Fruit fly (Drosophila melanogaster) whole organism, embryonic: Measurements from ENCODE around the gene Noc3.
A peak's percentile ranks its signal among the peaks of the same experiment; 100 is the strongest.

Source experiments
- Adf1 ChIP-seq: fragments of 200-800 bp; sonication (Bioruptor generic); IDR thresholded peaks from 2 replicates; pipeline ENCODE4 v1.3.6; 2022; ENCODE audit warnings: missing biosample characterization, missing genetic modification characterization
- Blimp-1 ChIP-seq: fragments of 200-800 bp; sonication (Bioruptor generic); optimal IDR thresholded peaks from 3 replicates; lab custom pipeline; 2018; ENCODE audit warnings: missing biosample characterization, missing genetic modification characterization, mild to moderate bottlenecking, moderate library complexity, missing genetic modification reagents
- CG12299 ChIP-seq: fragments of 200-800 bp; sonication (Bioruptor generic); optimal IDR thresholded peaks from 2 replicates; lab custom pipeline; 2018; ENCODE audit warnings: missing biosample characterization, mild to moderate bottlenecking, missing genetic modification characterization
- CG15269 ChIP-seq: fragments of 200-800 bp; sonication (Bioruptor generic); optimal IDR thresholded peaks from 2 replicates; lab custom pipeline; 2018; ENCODE audit warnings: missing biosample characterization, mild to moderate bottlenecking, missing genetic modification characterization, moderate library complexity
- CG15696 ChIP-seq: fragments of 200-800 bp; sonication (Bioruptor generic); optimal IDR thresholded peaks from 2 replicates; lab custom pipeline; 2019; ENCODE audit warnings: missing biosample characterization, mild to moderate bottlenecking, missing genetic modification characterization, moderate library complexity
- CG17802 ChIP-seq: fragments of 200-800 bp; sonication (Bioruptor generic); optimal IDR thresholded peaks from 2 replicates; lab custom pipeline; 2018; ENCODE audit warnings: missing biosample characterization, mild to moderate bottlenecking, missing genetic modification characterization, moderate library complexity
- CG18599 ChIP-seq: fragments of 200-800 bp; sonication (Bioruptor generic); optimal IDR thresholded peaks from 3 replicates; lab custom pipeline; 2017; ENCODE audit warnings: missing biosample characterization, missing genetic modification characterization, mild to moderate bottlenecking, moderate library complexity, missing genetic modification reagents
- CG31224 ChIP-seq: fragments of 200-800 bp; sonication (Bioruptor generic); IDR thresholded peaks from 2 replicates; pipeline ENCODE4 v1.3.6; 2022; ENCODE audit warnings: missing biosample characterization, missing genetic modification characterization
- CG4360 ChIP-seq: fragments of 200-800 bp; sonication (Bioruptor generic); IDR thresholded peaks from 2 replicates; pipeline ENCODE4 v1.3.6; 2022; ENCODE audit warnings: missing biosample characterization, missing genetic modification characterization
- CG6689 ChIP-seq: fragments of 200-800 bp; sonication (Bioruptor generic); IDR thresholded peaks from 2 replicates; pipeline ENCODE4 v1.3.6; 2022; ENCODE audit warnings: missing biosample characterization, missing genetic modification characterization
- CG6791 ChIP-seq: fragments of 200-800 bp; sonication (Bioruptor generic); IDR thresholded peaks from 3 replicates; pipeline ENCODE4 v1.3.6; 2022; ENCODE audit warnings: missing biosample characterization, missing genetic modification characterization; ENCODE audit not compliant: partially characterized antibody
- CG7357 ChIP-seq: fragments of 200-800 bp; sonication (Bioruptor generic); IDR thresholded peaks from 3 replicates; pipeline ENCODE4 v1.3.6; 2022; ENCODE audit warnings: missing biosample characterization, missing genetic modification characterization
- CG7745 ChIP-seq: fragments of 200-800 bp; sonication (Bioruptor generic); optimal IDR thresholded peaks from 2 replicates; lab custom pipeline; 2018; ENCODE audit warnings: missing biosample characterization, mild to moderate bottlenecking, missing genetic modification characterization, moderate library complexity
- CG7786 ChIP-seq: fragments of 200-800 bp; sonication (Bioruptor generic); optimal IDR thresholded peaks from 2 replicates; lab custom pipeline; 2016; ENCODE audit warnings: missing biosample characterization, missing genetic modification characterization
- CG9215 ChIP-seq: fragments of 200-800 bp; sonication (Bioruptor generic); IDR thresholded peaks from 2 replicates; pipeline ENCODE4 v1.3.6; 2022; ENCODE audit warnings: missing biosample characterization, missing genetic modification characterization
- CG9797 ChIP-seq: fragments of 200-800 bp; sonication (Bioruptor generic); optimal IDR thresholded peaks from 3 replicates; lab custom pipeline; 2018; ENCODE audit warnings: missing biosample characterization, mild to moderate bottlenecking, missing genetic modification characterization
- Chrac-16 ChIP-seq: fragments of 200-800 bp; sonication (Bioruptor generic); optimal IDR thresholded peaks from 3 replicates; lab custom pipeline; 2016; ENCODE audit warnings: missing biosample characterization, missing genetic modification characterization
- CrebB ChIP-seq: fragments of 200-800 bp; sonication (Bioruptor generic); optimal IDR thresholded peaks from 3 replicates; lab custom pipeline; 2018; ENCODE audit warnings: missing biosample characterization, mild to moderate bottlenecking, missing genetic modification characterization
- Dip2 ChIP-seq: fragments of 200-800 bp; sonication (Bioruptor generic); IDR thresholded peaks from 2 replicates; pipeline ENCODE4 v1.3.6; 2022; ENCODE audit warnings: missing biosample characterization, missing genetic modification characterization
- Fer1 ChIP-seq: fragments of 200-800 bp; sonication (Bioruptor generic); optimal IDR thresholded peaks from 2 replicates; lab custom pipeline; 2017; ENCODE audit warnings: missing biosample characterization, mild to moderate bottlenecking, missing genetic modification characterization
- Gug ChIP-seq: fragments of 200-800 bp; sonication (Bioruptor generic); IDR thresholded peaks from 4 replicates; pipeline ENCODE4 v1.3.6; 2022; ENCODE audit warnings: missing biosample characterization, missing genetic modification characterization
- HLH54F ChIP-seq: fragments of 200-800 bp; sonication (Bioruptor generic); optimal IDR thresholded peaks from 3 replicates; lab custom pipeline; 2016; ENCODE audit warnings: missing biosample characterization, missing genetic modification characterization
- Hr78 ChIP-seq, 2 experiments: fragments of 200-800 bp in 1 of 2; fragments of >200 bp in 1 of 2; sonication (Bioruptor generic) in 1 of 2; optimal IDR thresholded peaks; 2 replicates each; lab custom pipeline; 2017 to 2019; ENCODE audit warnings: missing biosample characterization in 2 of 2, missing genetic modification characterization in 2 of 2, mild to moderate bottlenecking in 1 of 2, moderate library complexity in 1 of 2
- Max ChIP-seq: fragments of 200-800 bp; sonication (Bioruptor generic); optimal IDR thresholded peaks from 2 replicates; lab custom pipeline; 2016; ENCODE audit warnings: missing biosample characterization, mild to moderate bottlenecking, missing genetic modification characterization
- Nf-YC ChIP-seq: fragments of 200-800 bp; optimal IDR thresholded peaks from 3 replicates; lab custom pipeline; 2019; ENCODE audit warnings: missing biosample characterization, mild to moderate bottlenecking, missing genetic modification characterization, moderate library complexity
- Side ChIP-seq: fragments of 200-800 bp; sonication (Bioruptor generic); optimal IDR thresholded peaks from 2 replicates; lab custom pipeline; 2016; ENCODE audit warnings: missing biosample characterization, missing genetic modification characterization
- al ChIP-seq: fragments of 200-800 bp; sonication (Bioruptor generic); IDR thresholded peaks from 2 replicates; pipeline ENCODE4 v1.3.6; 2022; ENCODE audit warnings: missing biosample characterization, missing genetic modification characterization
- az2 ChIP-seq: fragments of 200-800 bp; sonication (Bioruptor generic); optimal IDR thresholded peaks from 3 replicates; lab custom pipeline; 2016; ENCODE audit warnings: missing biosample characterization, missing genetic modification characterization
- gfzf ChIP-seq: fragments of 200-800 bp; sonication (Bioruptor generic); optimal IDR thresholded peaks from 2 replicates; lab custom pipeline; 2016; ENCODE audit warnings: missing biosample characterization, mild to moderate bottlenecking, missing genetic modification characterization, moderate library complexity
- ken ChIP-seq: fragments of 200-800 bp; sonication (Bioruptor generic); IDR thresholded peaks from 3 replicates; pipeline ENCODE4 v1.3.6; 2022; ENCODE audit warnings: missing biosample characterization, missing genetic modification characterization
- lab ChIP-seq: fragments of 200-800 bp; sonication (Bioruptor generic); optimal IDR thresholded peaks from 3 replicates; lab custom pipeline; 2017; ENCODE audit warnings: missing biosample characterization, missing genetic modification characterization, mild to moderate bottlenecking, moderate library complexity, missing genetic modification reagents
- luna ChIP-seq: fragments of 200-800 bp; sonication (Bioruptor generic); optimal IDR thresholded peaks from 2 replicates; lab custom pipeline; 2016; ENCODE audit warnings: missing biosample characterization, missing genetic modification characterization
- nom ChIP-seq: fragments of 200-800 bp; sonication (Bioruptor generic); optimal IDR thresholded peaks from 2 replicates; lab custom pipeline; 2017; ENCODE audit warnings: missing biosample characterization, missing genetic modification characterization, mild to moderate bottlenecking, moderate library complexity, missing genetic modification reagents
- phol ChIP-seq: fragments of 200-800 bp; sonication (Bioruptor generic); optimal IDR thresholded peaks from 3 replicates; lab custom pipeline; 2018; ENCODE audit warnings: missing biosample characterization, mild to moderate bottlenecking, missing genetic modification characterization, moderate library complexity
- pzg ChIP-seq: fragments of 200-800 bp; sonication (Bioruptor generic); optimal IDR thresholded peaks from 3 replicates; lab custom pipeline; 2018; ENCODE audit warnings: missing biosample characterization, mild to moderate bottlenecking, missing genetic modification characterization, moderate library complexity
- sna ChIP-seq: fragments of 200-800 bp; sonication (Bioruptor generic); IDR thresholded peaks from 2 replicates; pipeline ENCODE4 v1.3.6; 2022; ENCODE audit warnings: missing biosample characterization, missing genetic modification characterization; ENCODE audit not compliant: partially characterized antibody
- sqz ChIP-seq: fragments of 200-800 bp; sonication (Bioruptor generic); optimal IDR thresholded peaks from 3 replicates; lab custom pipeline; 2018; ENCODE audit warnings: missing biosample characterization, mild to moderate bottlenecking, missing genetic modification characterization
- tap ChIP-seq: fragments of 200-800 bp; optimal IDR thresholded peaks from 3 replicates; lab custom pipeline; 2019; ENCODE audit warnings: missing biosample characterization, mild to moderate bottlenecking, missing genetic modification characterization, moderate library complexity

The Noc3 gene

dm6 chr3R:7246889-7247288 is at the start of gene Noc3, which contains the start of gene CG10053 (continued):
- TF ChIP-seq CG6689 (GFP tag; lab: Robert Waterston, UW) = no peak
- TF ChIP-seq sna (GFP tag; lab: Robert Waterston, UW) = no peak
- peak; percentile 6 for TF ChIP-seq phol (tag; lab: Kevin White, UChicago)
- no peak for TF ChIP-seq Chrac-16 (GFP tag; lab: Kevin White, UChicago)
- no peak for TF ChIP-seq lab (GFP tag; lab: Kevin White, UChicago)
- TF ChIP-seq pzg (GFP tag; lab: Kevin White, UChicago) = peak; percentile 60
- no peak for TF ChIP-seq Fer1 (GFP tag; lab: Kevin White, UChicago)
- TF ChIP-seq Gug (GFP tag; lab: Robert Waterston, UW) = no peak
- no peak for TF ChIP-seq Side (GFP tag; lab: Kevin White, UChicago)
- TF ChIP-seq Max (GFP tag; lab: Kevin White, UChicago) = peak; percentile 84
- peak; percentile 84 for TF ChIP-seq CG9797
- peak; percentile 74 for TF ChIP-seq gfzf (GFP tag; lab: Kevin White, UChicago)
- TF ChIP-seq CG18599 (GFP tag; lab: Kevin White, UChicago) = no peak
- TF ChIP-seq Hr78 (GFP tag; optimal IDR thresholded peaks at IDR 0.05; lab: Kevin White, UChicago) = no peak

dm6 chr3R:7285662-7286061 is 38.9 kb upstream of the Noc3 start, which contains the start of gene RacGAP84C:
Gene RacGAP84C, plus strand, starts transcription at chr3R:7285962.
- TF ChIP-seq al (GFP tag; lab: Robert Waterston, UW) (no peak), HLH54F (GFP tag; lab: Kevin White, UChicago) (no peak), CG17802 (tag; lab: Kevin White, UChicago) (no peak), Blimp-1 (GFP tag; lab: Kevin White, UChicago) (no peak), CG7357 (GFP tag; lab: Robert Waterston, UW) (no peak), Side (GFP tag; lab: Kevin White, UChicago) (no peak), CG12299 (no peak), az2 (no peak), Dip2 (GFP tag; lab: Robert Waterston, UW) (no peak), Nf-YC (tag; lab: Kevin White, UChicago) (no peak)

- TF ChIP-seq tap (tag; lab: Kevin White, UChicago) (no peak), CG9215 (GFP tag; lab: Robert Waterston, UW) (0 out of 2 replicates have a peak, but pooled peaks have one; percentile 9), CG4360 (GFP tag; lab: Robert Waterston, UW) (0 out of 2 replicates have a peak, but pooled peaks have one; percentile 24), CG7745 (tag; lab: Kevin White, UChicago) (no peak), CG7786 (GFP tag; lab: Kevin White, UChicago) (no peak), CG15269 (tag; lab: Kevin White, UChicago) (no peak), CrebB (no peak), CG15696 (no peak), sqz (GFP tag; lab: Kevin White, UChicago) (peak; percentile 92), CG31224 (GFP tag; lab: Robert Waterston, UW) (no peak), luna (GFP tag; lab: Kevin White, UChicago) (no peak), nom (GFP tag; lab: Kevin White, UChicago) (peak; percentile 23), Adf1 (GFP tag; lab: Robert Waterston, UW) (peak; percentile 89), ken (GFP tag; lab: Robert Waterston, UW) (no peak), CG6791 (GFP tag; lab: Robert Waterston, UW) (no peak)
Measured at dm6 chr3R:7282244-7282890, 35.6 kb upstream of the Noc3 start.
